Fruit fly (Drosophila melanogaster) whole organism, adult: ENCODE data around the gene CG33203.

Source experiments
- CG11617 ChIP-seq: fragments of 200-800 bp; sonication (Bioruptor generic); optimal IDR thresholded peaks from 2 replicates; lab custom pipeline; 2017; ENCODE audit warnings: mild to moderate bottlenecking, missing biosample characterization, missing genetic modification reagents, missing genetic modification characterization
- CG12768 ChIP-seq: fragments of 200-800 bp; sonication (Bioruptor generic); optimal IDR thresholded peaks from 2 replicates; lab custom pipeline; 2017; ENCODE audit warnings: missing biosample characterization, missing genetic modification characterization, mild to moderate bottlenecking, moderate library complexity, missing genetic modification reagents
- CG14711 ChIP-seq: fragments of 200-800 bp; sonication (Bioruptor generic); optimal IDR thresholded peaks from 2 replicates; lab custom pipeline; 2018; ENCODE audit warnings: missing biosample characterization, mild to moderate bottlenecking, missing genetic modification characterization, moderate library complexity
- CG1620 ChIP-seq: fragments of 200-800 bp; sonication (Bioruptor generic); optimal IDR thresholded peaks from 2 replicates; lab custom pipeline; 2016; ENCODE audit warnings: missing biosample characterization, missing genetic modification characterization
- CG33017 ChIP-seq: fragments of 200-800 bp; sonication (Bioruptor generic); optimal IDR thresholded peaks from 2 replicates; lab custom pipeline; 2018; ENCODE audit warnings: missing biosample characterization, mild to moderate bottlenecking, missing genetic modification characterization, moderate library complexity
- CG5204 ChIP-seq: fragments of 200-800 bp; sonication (Bioruptor generic); optimal IDR thresholded peaks from 2 replicates; lab custom pipeline; 2016; ENCODE audit warnings: missing biosample characterization, missing genetic modification characterization
- CG7045 ChIP-seq: fragments of 200-800 bp; sonication (Bioruptor generic); optimal IDR thresholded peaks from 2 replicates; lab custom pipeline; 2017; ENCODE audit warnings: missing biosample characterization, mild to moderate bottlenecking, missing genetic modification characterization
- CG7101 ChIP-seq: fragments of 200-800 bp; sonication (Bioruptor generic); optimal IDR thresholded peaks from 2 replicates; lab custom pipeline; 2018; ENCODE audit warnings: missing biosample characterization, mild to moderate bottlenecking, missing genetic modification characterization, moderate library complexity
- Clk ChIP-seq: fragments of 200-800 bp; sonication (Bioruptor generic); optimal IDR thresholded peaks from 2 replicates; lab custom pipeline; 2017; ENCODE audit warnings: missing biosample characterization, missing genetic modification characterization
- Crg-1 ChIP-seq: fragments of 200-800 bp; sonication (Bioruptor generic); optimal IDR thresholded peaks from 2 replicates; lab custom pipeline; 2016; ENCODE audit warnings: missing biosample characterization, missing genetic modification characterization
- Hr96 ChIP-seq: fragments of 200-800 bp; sonication (Bioruptor generic); optimal IDR thresholded peaks from 2 replicates; lab custom pipeline; 2016; ENCODE audit warnings: missing biosample characterization, missing genetic modification characterization
- Mnt ChIP-seq: fragments of 200-800 bp; sonication (Bioruptor generic); optimal IDR thresholded peaks from 2 replicates; lab custom pipeline; 2016; ENCODE audit warnings: missing biosample characterization, mild to moderate bottlenecking, missing genetic modification characterization
- bab1 ChIP-seq: fragments of 200-800 bp; sonication (Bioruptor generic); optimal IDR thresholded peaks from 3 replicates; lab custom pipeline; 2019; ENCODE audit warnings: missing biosample characterization, mild to moderate bottlenecking, missing genetic modification characterization, moderate library complexity
- cic ChIP-seq: fragments of 200-800 bp; sonication (Bioruptor generic); optimal IDR thresholded peaks from 2 replicates; lab custom pipeline; 2017; ENCODE audit warnings: missing biosample characterization, mild to moderate bottlenecking, missing genetic modification characterization, moderate library complexity
- cnc ChIP-seq, 2 experiments: fragments of >200 bp; optimal IDR thresholded peaks; 2 replicates each; lab custom pipeline; 2017
- kay ChIP-seq: fragments of 200-800 bp; sonication (Bioruptor generic); peaks from one replicate; lab custom pipeline; 2016; ENCODE audit warnings: missing biosample characterization, missing genetic modification characterization, borderline replicate concordance
- ovo ChIP-seq: fragments of 200-800 bp; sonication (Bioruptor generic); optimal IDR thresholded peaks from 2 replicates; lab custom pipeline; 2016; ENCODE audit warnings: missing biosample characterization, missing genetic modification characterization
- pad ChIP-seq: fragments of 200-800 bp; sonication (Bioruptor generic); optimal IDR thresholded peaks from 3 replicates; lab custom pipeline; 2017; ENCODE audit warnings: missing biosample characterization, missing genetic modification characterization, mild to moderate bottlenecking, moderate library complexity, missing genetic modification reagents
- tj ChIP-seq: fragments of 200-800 bp; sonication (Bioruptor generic); optimal IDR thresholded peaks from 3 replicates; lab custom pipeline; 2017; ENCODE audit warnings: missing biosample characterization, mild to moderate bottlenecking, missing genetic modification characterization, moderate library complexity
- toe ChIP-seq: fragments of 200-800 bp; sonication (Bioruptor generic); optimal IDR thresholded peaks from 2 replicates; lab custom pipeline; 2016; ENCODE audit warnings: missing biosample characterization, missing genetic modification characterization

CG33203 gene

dm6 chr3R:28891513-28892097 is 4.1 kb upstream of the CG33203 start:
- no peak for TF ChIP-seq tj (GFP tag; lab: Kevin White, UChicago)
- peak; percentile 10 for TF ChIP-seq cic
- TF ChIP-seq CG14711, result no peak

- TF ChIP-seq Clk (GFP tag; lab: Kevin White, UChicago) (no peak), CG1620 (GFP tag; lab: Kevin White, UChicago) (no peak), CG14711 (no peak), pad (GFP tag; lab: Kevin White, UChicago) (peak; percentile 81), toe (peak; percentile 39), tj (GFP tag; lab: Kevin White, UChicago) (no peak), bab1 (GFP tag; lab: Kevin White, UChicago) (no peak), Hr96 (peak; percentile 27), kay (GFP tag; lab: Kevin White, UChicago) (no peak), ovo (no peak), cnc (optimal IDR thresholded peaks at IDR 0.05; lab: Kevin White, UChicago) (no peak), CG7045 (GFP tag; lab: Kevin White, UChicago) (no peak), CG11617 (GFP tag; lab: Kevin White, UChicago) (no peak), CG7101 (no peak), cic (peak; percentile 79), Mnt (GFP tag; lab: Kevin White, UChicago) (peak; percentile 72), CG5204 (GFP tag; lab: Kevin White, UChicago) (no peak), CG12768 (peak; percentile 82), CG33017 (tag; lab: Kevin White, UChicago) (no peak), Crg-1 (GFP tag; lab: Kevin White, UChicago) (no peak)
These were observed 1.9 kb upstream of the CG33203 start for dm6 chr3R:28889427-28889736.

- peak; percentile 82 for TF ChIP-seq bab1 (GFP tag; lab: Kevin White, UChicago)
- TF ChIP-seq ovo, result peak; percentile 54
- peak; percentile 65 for TF ChIP-seq CG11617 (GFP tag; lab: Kevin White, UChicago)
- TF ChIP-seq Crg-1 (GFP tag; lab: Kevin White, UChicago), result peak; percentile 89
- peak; percentile 93 for TF ChIP-seq CG14711
- peak; percentile 80 for TF ChIP-seq CG33017 (tag; lab: Kevin White, UChicago)
- TF ChIP-seq CG7045 (GFP tag; lab: Kevin White, UChicago), result peak; percentile 82
- peak; percentile 92 for TF ChIP-seq Hr96
- no peak for TF ChIP-seq kay (GFP tag; lab: Kevin White, UChicago)
- TF ChIP-seq Clk (GFP tag; lab: Kevin White, UChicago), result peak; percentile 70
- peak; percentile 54 for TF ChIP-seq tj (GFP tag; lab: Kevin White, UChicago)
- TF ChIP-seq CG7101, result peak; percentile 85
- peak; percentile 89 for TF ChIP-seq toe
- TF ChIP-seq pad (GFP tag; lab: Kevin White, UChicago), result peak; percentile 67
- peak; percentile 87 for TF ChIP-seq CG12768
- TF ChIP-seq cic, result peak; percentile 40
- peak; percentile 92 for TF ChIP-seq CG1620 (GFP tag; lab: Kevin White, UChicago)
- peak; percentile 86 for TF ChIP-seq CG5204 (GFP tag; lab: Kevin White, UChicago)
- peak; percentile 84 for TF ChIP-seq Mnt (GFP tag; lab: Kevin White, UChicago)
- no peak for TF ChIP-seq cnc (optimal IDR thresholded peaks at IDR 0.05; lab: Kevin White, UChicago)
These were observed 1.3 kb upstream of the CG33203 start for dm6 chr3R:28888561-28889426.

dm6 chr3R:28886813-28887212 is 696 bp downstream of the CG33203 start:
- no peak for TF ChIP-seq Crg-1 (GFP tag; lab: Kevin White, UChicago)
- TF ChIP-seq kay (GFP tag; lab: Kevin White, UChicago), result no peak
- no peak for TF ChIP-seq toe
- TF ChIP-seq CG12768, result no peak
- no peak for TF ChIP-seq tj (GFP tag; lab: Kevin White, UChicago)
- no peak for TF ChIP-seq CG7101
- TF ChIP-seq cnc (optimal IDR thresholded peaks at IDR 0.05; lab: Kevin White, UChicago), result no peak
- no peak for TF ChIP-seq CG11617 (GFP tag; lab: Kevin White, UChicago)
- TF ChIP-seq CG5204 (GFP tag; lab: Kevin White, UChicago), result no peak
- TF ChIP-seq bab1 (GFP tag; lab: Kevin White, UChicago), result no peak

- no peak for TF ChIP-seq cnc (optimal IDR thresholded peaks at IDR 0.05; lab: Kevin White, UChicago)
- no peak for TF ChIP-seq ovo
- TF ChIP-seq Mnt (GFP tag; lab: Kevin White, UChicago), result no peak
- TF ChIP-seq CG12768, result no peak
- TF ChIP-seq CG7045 (GFP tag; lab: Kevin White, UChicago), result no peak
- no peak for TF ChIP-seq cic
- no peak for TF ChIP-seq kay (GFP tag; lab: Kevin White, UChicago)
- no peak for TF ChIP-seq bab1 (GFP tag; lab: Kevin White, UChicago)
- TF ChIP-seq Hr96, result no peak
- no peak for TF ChIP-seq toe
- TF ChIP-seq CG11617 (GFP tag; lab: Kevin White, UChicago), result no peak
- no peak for TF ChIP-seq Crg-1 (GFP tag; lab: Kevin White, UChicago)
- no peak for TF ChIP-seq CG5204 (GFP tag; lab: Kevin White, UChicago)
- no peak for TF ChIP-seq tj (GFP tag; lab: Kevin White, UChicago)
- no peak for TF ChIP-seq pad (GFP tag; lab: Kevin White, UChicago)
These were observed 4.1 kb downstream of the CG33203 start, which contains the start of gene Nepl21 for dm6 chr3R:28883434-28883833. Nepl21 (plus strand) TSS chr3R:28883693.
